Worm (Caenorhabditis elegans): ENCODE data around the gene syd-2.

The syd-2 gene

ce11 chrX:10593234-10593633 lies 38.2 kb upstream of the syd-2 start, which contains the start of gene sdn-1:
Gene sdn-1 (minus strand): TSS chrX:10593334.
- TF ChIP-seq tbx-11 (GFP tag; IDR thresholded peaks at IDR 0.05) (no peak), hmbx-1 (tag; optimal IDR thresholded peaks at IDR 0.05) (no peak), ceh-36 (tag; optimal IDR thresholded peaks at IDR 0.05) (no peak), tra-4 (tag; optimal IDR thresholded peaks at IDR 0.05) (no peak), flt-1 (GFP tag; IDR thresholded peaks at IDR 0.05) (no peak), sea-1 (GFP tag; conservative IDR thresholded peaks at IDR 0.05) (no peak), scrt-1 (GFP tag; IDR thresholded peaks at IDR 0.05) (no peak)

- TF ChIP-seq pes-1 (GFP tag; IDR thresholded peaks at IDR 0.05): no peak
- peak; percentile 9 for TF ChIP-seq hmg-4 (GFP tag; optimal IDR thresholded peaks at IDR 0.05)
- no peak for TF ChIP-seq aly-1 (tag; optimal IDR thresholded peaks at IDR 0.05)
Measured at ce11 chrX:10591208-10591782, 36.3 kb upstream of the syd-2 start.

- TF ChIP-seq hmbx-1 (tag; optimal IDR thresholded peaks at IDR 0.05) (no peak), tbx-37 (GFP tag; conservative IDR thresholded peaks at IDR 0.05) (no peak), ama-1 (optimal IDR thresholded peaks at IDR 0.05) (peak; percentile 40), pes-1 (GFP tag; IDR thresholded peaks at IDR 0.05) (0 out of 2 replicates have a peak, but pooled peaks have one; percentile 22)
Measured at ce11 chrX:10590772-10591171, 35.7 kb upstream of the syd-2 start.

ce11 chrX:10589465-10589864 lies 34.4 kb upstream of the syd-2 start, which contains the start of gene F57C7.4:
Gene F57C7.4 (minus strand): TSS chrX:10589565.
- no peak for TF ChIP-seq hmg-4 (GFP tag; optimal IDR thresholded peaks at IDR 0.05)
- no peak for TF ChIP-seq ceh-13 (GFP tag; optimal IDR thresholded peaks at IDR 0.05)
- TF ChIP-seq tra-4 (tag; optimal IDR thresholded peaks at IDR 0.05): no peak
- no peak for TF ChIP-seq pes-1 (GFP tag; IDR thresholded peaks at IDR 0.05)
- TF ChIP-seq hnd-1 (tag; optimal IDR thresholded peaks at IDR 0.05): no peak
- TF ChIP-seq tbx-11 (GFP tag; IDR thresholded peaks at IDR 0.05): no peak
- TF ChIP-seq scrt-1 (GFP tag; IDR thresholded peaks at IDR 0.05): no peak
- TF ChIP-seq flt-1 (GFP tag; IDR thresholded peaks at IDR 0.05): no peak
- TF ChIP-seq ets-7 (tag; optimal IDR thresholded peaks at IDR 0.05): no peak
- TF ChIP-seq ceh-36 (tag; optimal IDR thresholded peaks at IDR 0.05): no peak
- no peak for TF ChIP-seq aly-1 (tag; optimal IDR thresholded peaks at IDR 0.05)
- TF ChIP-seq sea-1 (GFP tag; conservative IDR thresholded peaks at IDR 0.05): no peak
- TF ChIP-seq B0310.2 (tag; optimal IDR thresholded peaks at IDR 0.05): no peak
- no peak for TF ChIP-seq tbx-37 (GFP tag; conservative IDR thresholded peaks at IDR 0.05)
- no peak for TF ChIP-seq F13C5.2 (tag; optimal IDR thresholded peaks at IDR 0.05)

- TF ChIP-seq scrt-1 (GFP tag; IDR thresholded peaks at IDR 0.05) (no peak), hmg-4 (GFP tag; optimal IDR thresholded peaks at IDR 0.05) (no peak), B0310.2 (tag; optimal IDR thresholded peaks at IDR 0.05) (no peak), tbx-11 (GFP tag; IDR thresholded peaks at IDR 0.05) (no peak), sea-1 (GFP tag; conservative IDR thresholded peaks at IDR 0.05) (no peak)
Measured at ce11 chrX:10576872-10577271, 21.8 kb upstream of the syd-2 start, which contains the start of gene nhx-5. Gene nhx-5 (plus strand): TSS chrX:10576953.

- TF ChIP-seq flt-1 (GFP tag; IDR thresholded peaks at IDR 0.05) (no peak), tra-4 (tag; optimal IDR thresholded peaks at IDR 0.05) (no peak), ceh-36 (tag; optimal IDR thresholded peaks at IDR 0.05) (no peak), hnd-1 (tag; optimal IDR thresholded peaks at IDR 0.05) (no peak), hmg-4 (GFP tag; optimal IDR thresholded peaks at IDR 0.05) (no peak), ets-7 (tag; optimal IDR thresholded peaks at IDR 0.05) (no peak), tbx-37 (GFP tag; conservative IDR thresholded peaks at IDR 0.05) (no peak), aly-1 (tag; optimal IDR thresholded peaks at IDR 0.05) (no peak), ceh-13 (GFP tag; optimal IDR thresholded peaks at IDR 0.05) (no peak), F13C5.2 (tag; optimal IDR thresholded peaks at IDR 0.05) (no peak), hmbx-1 (tag; optimal IDR thresholded peaks at IDR 0.05) (no peak), B0310.2 (tag; optimal IDR thresholded peaks at IDR 0.05) (no peak), pes-1 (GFP tag; IDR thresholded peaks at IDR 0.05) (no peak), tbx-11 (GFP tag; IDR thresholded peaks at IDR 0.05) (no peak), ama-1 (optimal IDR thresholded peaks at IDR 0.05) (no peak), sea-1 (GFP tag; conservative IDR thresholded peaks at IDR 0.05) (no peak), scrt-1 (GFP tag; IDR thresholded peaks at IDR 0.05) (no peak)
Measured at ce11 chrX:10576410-10576809, 21.4 kb upstream of the syd-2 start.

- TF ChIP-seq hnd-1 (tag; optimal IDR thresholded peaks at IDR 0.05) (no peak), F13C5.2 (tag; optimal IDR thresholded peaks at IDR 0.05) (no peak), sea-1 (GFP tag; conservative IDR thresholded peaks at IDR 0.05) (no peak), pes-1 (GFP tag; IDR thresholded peaks at IDR 0.05) (no peak), aly-1 (tag; optimal IDR thresholded peaks at IDR 0.05) (no peak), tbx-11 (GFP tag; IDR thresholded peaks at IDR 0.05) (no peak), ama-1 (optimal IDR thresholded peaks at IDR 0.05) (no peak), ceh-13 (GFP tag; optimal IDR thresholded peaks at IDR 0.05) (no peak), hmbx-1 (tag; optimal IDR thresholded peaks at IDR 0.05) (no peak)
Measured at ce11 chrX:10569185-10569584, 14.1 kb upstream of the syd-2 start, which contains the start of gene bet-2. Gene bet-2 (plus strand): TSS chrX:10569273.

ce11 chrX:10568385-10569149 lies 13.5 kb upstream of the syd-2 start:
- TF ChIP-seq ets-7 (tag; optimal IDR thresholded peaks at IDR 0.05): peak; percentile 43
- TF ChIP-seq ceh-13 (GFP tag; optimal IDR thresholded peaks at IDR 0.05): peak; percentile 9
- no peak for TF ChIP-seq scrt-1 (GFP tag; IDR thresholded peaks at IDR 0.05)
- no peak for TF ChIP-seq tbx-11 (GFP tag; IDR thresholded peaks at IDR 0.05)
- TF ChIP-seq flt-1 (GFP tag; IDR thresholded peaks at IDR 0.05): peak; percentile 22
- TF ChIP-seq F13C5.2 (tag; optimal IDR thresholded peaks at IDR 0.05): peak; percentile 87
- peak; percentile 20 for TF ChIP-seq aly-1 (tag; optimal IDR thresholded peaks at IDR 0.05)
- TF ChIP-seq pes-1 (GFP tag; IDR thresholded peaks at IDR 0.05): 0 out of 2 replicates have a peak, but pooled peaks have one; percentile 6
- TF ChIP-seq tbx-37 (GFP tag; conservative IDR thresholded peaks at IDR 0.05): no peak; the same call in 1 of the 2 replicates
- no peak for TF ChIP-seq tra-4 (tag; optimal IDR thresholded peaks at IDR 0.05)
- no peak for TF ChIP-seq ama-1 (optimal IDR thresholded peaks at IDR 0.05)
- 0 out of 2 replicates have a peak, but pooled peaks have one; percentile 75 for TF ChIP-seq sea-1 (GFP tag; conservative IDR thresholded peaks at IDR 0.05)
- TF ChIP-seq hmbx-1 (tag; optimal IDR thresholded peaks at IDR 0.05): no peak
- TF ChIP-seq hnd-1 (tag; optimal IDR thresholded peaks at IDR 0.05): no peak
- TF ChIP-seq B0310.2 (tag; optimal IDR thresholded peaks at IDR 0.05): peak; percentile 53
- peak; percentile 90 for TF ChIP-seq hmg-4 (GFP tag; optimal IDR thresholded peaks at IDR 0.05)
- TF ChIP-seq ceh-36 (tag; optimal IDR thresholded peaks at IDR 0.05): no peak
